Worm (Caenorhabditis elegans) whole organism, L4 larva: ENCODE data around the gene abhd-3.2.

ENCODE experiments used
- Y105C5A.15 ChIP-seq: fragments of 200-800 bp; sonication (Bioruptor generic); IDR thresholded peaks from 2 replicates; pipeline ENCODE4 v1.3.6; 2022; ENCODE audit warnings: missing genetic modification characterization, missing compliant biosample characterization
- egl-27 ChIP-seq: sonication (generic microtip); optimal IDR thresholded peaks from 3 replicates; lab custom pipeline; 2017; ENCODE audit warnings: missing biosample characterization, missing genetic modification reagents, missing genetic modification characterization
- madf-5 ChIP-seq, 2 experiments: fragments of 200-800 bp; sonication (Bioruptor generic); IDR thresholded peaks; 2 replicates each; pipeline ENCODE4 v1.3.6; 2022; ENCODE audit warnings: missing compliant biosample characterization in 2 of 2, missing genetic modification characterization in 2 of 2
- nhr-11 ChIP-seq: fragments of 150-350 bp; optimal IDR thresholded peaks from 2 replicates; lab custom pipeline; 2014; ENCODE audit warnings: missing biosample characterization, missing genetic modification characterization
- nhr-237 ChIP-seq: sonication (generic microtip); optimal IDR thresholded peaks from 2 replicates; lab custom pipeline; 2017; ENCODE audit warnings: missing biosample characterization, missing genetic modification characterization
- nhr-6 ChIP-seq: fragments of 150-350 bp; optimal IDR thresholded peaks from 2 replicates; lab custom pipeline; 2014; ENCODE audit warnings: missing biosample characterization, missing genetic modification characterization
- pha-4 ChIP-seq, 2 experiments: fragments of 150-350 bp in 1 of 2; fragments of 200-800 bp in 1 of 2; sonication (Bioruptor generic) in 1 of 2; IDR thresholded peaks in 1 of 2; optimal IDR thresholded peaks in 1 of 2; 2 replicates each; pipeline versions ENCODE4 v1.3.6 to Lab custom; 2014 to 2022; ENCODE audit warnings: missing genetic modification characterization in 2 of 2, missing genetic modification reagents in 2 of 2, missing biosample characterization in 1 of 2, missing compliant biosample characterization in 1 of 2
- unc-39 ChIP-seq: sonication (generic microtip); optimal IDR thresholded peaks from 2 replicates; lab custom pipeline; 2017; ENCODE audit warnings: missing biosample characterization, missing genetic modification characterization

DNA sequence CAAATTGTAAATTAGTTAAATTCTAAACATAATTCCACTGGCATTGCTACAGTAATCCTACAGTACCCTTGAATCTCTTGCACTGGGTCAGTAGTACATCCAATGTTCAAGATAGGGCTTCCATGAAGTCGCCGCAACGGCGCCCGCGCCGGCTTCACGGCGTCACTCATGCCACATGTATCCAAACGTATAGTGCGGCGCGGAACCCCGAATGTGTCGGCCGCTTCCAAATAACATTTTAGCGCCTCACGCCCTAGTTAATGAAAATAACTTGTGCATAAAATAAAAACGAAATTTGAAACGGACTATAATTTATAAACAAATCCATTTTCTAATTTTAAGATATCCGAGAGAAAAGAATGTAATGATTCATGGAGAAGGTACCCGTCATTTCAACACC, 41.8 kb downstream of the abhd-3.2 start:
- no peak for TF ChIP-seq madf-5 (GFP tag; IDR thresholded peaks at IDR 0.05; lab: Robert Waterston, UW)
- TF ChIP-seq nhr-237 (tag; lab: Kevin White, UChicago): no peak
- no peak for TF ChIP-seq egl-27 (tag; lab: Kevin White, UChicago)
- no peak for TF ChIP-seq nhr-11
- TF ChIP-seq Y105C5A.15 (GFP tag; lab: Robert Waterston, UW): no peak
- no peak for TF ChIP-seq pha-4 (GFP tag; IDR thresholded peaks at IDR 0.05; lab: Robert Waterston, UW)
- TF ChIP-seq pha-4 (tag; optimal IDR thresholded peaks at IDR 0.05; lab: Kevin White, UChicago): no peak
- TF ChIP-seq nhr-6 (tag; lab: Kevin White, UChicago): no peak
- no peak for TF ChIP-seq unc-39 (tag; lab: Kevin White, UChicago)
